Worm (Caenorhabditis elegans): ENCODE results near the gene taf-13.

- TF ChIP-seq him-1 (tag; optimal IDR thresholded peaks at IDR 0.05), result no peak
- no peak for TF ChIP-seq dao-5 (tag; optimal IDR thresholded peaks at IDR 0.05)
Observed at ce11 chrII:10627963-10628362, 22.6 kb upstream of the taf-13 start, which contains the start of gene M28.8.
